Worm (Caenorhabditis elegans) whole organism, L1 larva: ENCODE measurements around the gene F02E8.4.

Experiments used
- alr-1 ChIP-seq: fragments of 200-800 bp; sonication (Bioruptor generic); optimal IDR thresholded peaks from 2 replicates; lab custom pipeline; 2018; ENCODE audit warnings: borderline replicate concordance, mild to moderate bottlenecking, missing genetic modification characterization, missing compliant biosample characterization
- aly-2 ChIP-seq: fragments of 150-350 bp; optimal IDR thresholded peaks from 2 replicates; lab custom pipeline; 2014; ENCODE audit warnings: missing biosample characterization, missing genetic modification characterization
- blmp-1 ChIP-seq: fragments of 150-350 bp; optimal IDR thresholded peaks from 2 replicates; lab custom pipeline; 2014; ENCODE audit warnings: missing biosample characterization, missing genetic modification characterization
- ceh-63 ChIP-seq: fragments of 200-800 bp; sonication (Bioruptor generic); optimal IDR thresholded peaks from 2 replicates; lab custom pipeline; 2018; ENCODE audit warnings: mild to moderate bottlenecking, missing genetic modification characterization, missing compliant biosample characterization
- ceh-88 ChIP-seq: fragments of 200-800 bp; sonication (Bioruptor generic); IDR thresholded peaks from 2 replicates; pipeline ENCODE4 v1.3.6; 2022; ENCODE audit warnings: missing genetic modification characterization, missing compliant biosample characterization
- ceh-90 ChIP-seq: sonication (generic microtip); optimal IDR thresholded peaks from 2 replicates; lab custom pipeline; 2016; ENCODE audit warnings: missing genetic modification characterization, missing compliant biosample characterization
- ces-1 ChIP-seq: fragments of 150-350 bp; optimal IDR thresholded peaks from 2 replicates; lab custom pipeline; 2014; ENCODE audit warnings: missing biosample characterization, missing genetic modification reagents, missing genetic modification characterization
- dpl-1 ChIP-seq, 3 experiments: fragments of 150-350 bp in 2 of 3; sonication (generic microtip) in 1 of 3; optimal IDR thresholded peaks; 2 replicates each; lab custom pipeline; 2014 to 2017; ENCODE audit warnings: missing biosample characterization in 3 of 3, missing genetic modification characterization in 3 of 3, missing genetic modification reagents in 3 of 3
- dsc-1 ChIP-seq: sonication (generic microtip); optimal IDR thresholded peaks from 2 replicates; lab custom pipeline; 2016; ENCODE audit warnings: mild to moderate bottlenecking, missing genetic modification characterization, missing compliant biosample characterization
- efl-1 ChIP-seq, 4 experiments: fragments of 150-350 bp; optimal IDR thresholded peaks in 3 of 4; peaks in 1 of 4; 1 replicate in 1 of 4; 2 replicates in 3 of 4; lab custom pipeline; 2014; ENCODE audit warnings: missing biosample characterization in 2 of 4, missing genetic modification characterization in 2 of 4, missing genetic modification reagents in 2 of 4
- elt-2 ChIP-seq: sonication (generic microtip); optimal IDR thresholded peaks from 2 replicates; lab custom pipeline; 2016; ENCODE audit warnings: missing genetic modification characterization, mild to moderate bottlenecking, inconsistent platforms, missing compliant biosample characterization, missing genetic modification reagents
- elt-3 ChIP-seq, 6 experiments: fragments of 150-350 bp in 1 of 6; sonication (generic microtip); optimal IDR thresholded peaks; 2 replicates each; lab custom pipeline; 2017 to 2018; ENCODE audit warnings: missing biosample characterization in 6 of 6, missing genetic modification characterization in 6 of 6, inconsistent platforms in 1 of 6
- fkh-10 ChIP-seq: sonication (generic microtip); optimal IDR thresholded peaks from 2 replicates; lab custom pipeline; 2017; ENCODE audit warnings: missing biosample characterization, missing genetic modification reagents, missing genetic modification characterization
- hlh-4 ChIP-seq: sonication (generic microtip); optimal IDR thresholded peaks from 2 replicates; lab custom pipeline; 2016; ENCODE audit warnings: mild to moderate bottlenecking, missing genetic modification characterization, missing compliant biosample characterization
- hpl-2 ChIP-seq: fragments of 150-350 bp; optimal IDR thresholded peaks from 2 replicates; lab custom pipeline; 2014; ENCODE audit warnings: missing biosample characterization, missing genetic modification reagents, missing genetic modification characterization
- jun-1 ChIP-seq: fragments of 150-350 bp; optimal IDR thresholded peaks from 2 replicates; lab custom pipeline; 2014; ENCODE audit warnings: missing biosample characterization, missing genetic modification reagents, missing genetic modification characterization
- lin-13 ChIP-seq: fragments of 150-350 bp; optimal IDR thresholded peaks from 2 replicates; lab custom pipeline; 2014; ENCODE audit warnings: missing biosample characterization, missing genetic modification reagents, missing genetic modification characterization
- lin-14 ChIP-seq: fragments of 200-800 bp; sonication (Bioruptor generic); optimal IDR thresholded peaks from 2 replicates; lab custom pipeline; 2018; ENCODE audit warnings: mild to moderate bottlenecking, missing genetic modification characterization, moderate library complexity, missing compliant biosample characterization
- lin-39 ChIP-seq: fragments of 150-350 bp; optimal IDR thresholded peaks from 2 replicates; lab custom pipeline; 2014; ENCODE audit warnings: missing biosample characterization, missing genetic modification reagents, missing genetic modification characterization
- lir-3 ChIP-seq: sonication (generic microtip); optimal IDR thresholded peaks from 2 replicates; lab custom pipeline; 2016; ENCODE audit warnings: mild to moderate bottlenecking, missing genetic modification characterization, moderate library complexity, missing compliant biosample characterization; ENCODE audit not compliant: poor library complexity
- lsy-2 ChIP-seq, 2 experiments: fragments of 150-350 bp; optimal IDR thresholded peaks; 2 replicates each; lab custom pipeline; 2014; ENCODE audit warnings: missing biosample characterization in 2 of 2, missing genetic modification characterization in 2 of 2
- mep-1 ChIP-seq: fragments of 150-350 bp; optimal IDR thresholded peaks from 2 replicates; lab custom pipeline; 2014; ENCODE audit warnings: missing biosample characterization, missing genetic modification characterization
- nhr-11 ChIP-seq: fragments of 150-350 bp; optimal IDR thresholded peaks from 2 replicates; lab custom pipeline; 2014; ENCODE audit warnings: missing biosample characterization, missing genetic modification characterization
- nhr-12 ChIP-seq: sonication (generic microtip); optimal IDR thresholded peaks from 2 replicates; lab custom pipeline; 2017; ENCODE audit warnings: missing biosample characterization, missing genetic modification characterization
- nhr-19 ChIP-seq: fragments of 200-800 bp; sonication (Bioruptor generic); conservative IDR thresholded peaks from 2 replicates; pipeline ENCODE4 v1.3.6; 2022; ENCODE audit warnings: missing genetic modification characterization, missing compliant biosample characterization
- nhr-20 ChIP-seq: sonication (generic microtip); optimal IDR thresholded peaks from 2 replicates; lab custom pipeline; 2016; ENCODE audit warnings: mild to moderate bottlenecking, missing genetic modification characterization, missing compliant biosample characterization
- nhr-237 ChIP-seq: fragments of 150-350 bp; optimal IDR thresholded peaks from 2 replicates; lab custom pipeline; 2014; ENCODE audit warnings: missing biosample characterization, missing genetic modification characterization
- nhr-28 ChIP-seq: fragments of 150-350 bp; optimal IDR thresholded peaks from 2 replicates; lab custom pipeline; 2014; ENCODE audit warnings: missing biosample characterization, missing genetic modification characterization
- nhr-47 ChIP-seq: sonication (generic microtip); optimal IDR thresholded peaks from 2 replicates; lab custom pipeline; 2016; ENCODE audit warnings: mild to moderate bottlenecking, missing genetic modification characterization, moderate library complexity, missing compliant biosample characterization
- nhr-71 ChIP-seq: sonication (generic microtip); optimal IDR thresholded peaks from 2 replicates; lab custom pipeline; 2016; ENCODE audit warnings: mild to moderate bottlenecking, missing genetic modification characterization, moderate library complexity, missing compliant biosample characterization
- nhr-76 ChIP-seq: sonication (generic microtip); optimal IDR thresholded peaks from 2 replicates; lab custom pipeline; 2017; ENCODE audit warnings: missing biosample characterization, missing genetic modification characterization
- nhr-85 ChIP-seq: sonication (generic microtip); peaks from one replicate; lab custom pipeline; 2016; ENCODE audit warnings: missing genetic modification characterization, inconsistent platforms, missing compliant biosample characterization
- pag-3 ChIP-seq: sonication (generic microtip); optimal IDR thresholded peaks from 2 replicates; lab custom pipeline; 2017; ENCODE audit warnings: missing genetic modification characterization, mild to moderate bottlenecking, missing compliant biosample characterization, antibody characterized with exemption, borderline replicate concordance; ENCODE audit not compliant: insufficient read depth
- rnt-1 ChIP-seq: sonication (generic microtip); optimal IDR thresholded peaks from 2 replicates; lab custom pipeline; 2016; ENCODE audit warnings: mild to moderate bottlenecking, missing genetic modification characterization, moderate library complexity, missing compliant biosample characterization
- skn-1 ChIP-seq: fragments of 150-350 bp; optimal IDR thresholded peaks from 2 replicates; lab custom pipeline; 2014; ENCODE audit warnings: missing biosample characterization, missing genetic modification characterization
- snu-23 ChIP-seq: sonication (generic microtip); optimal IDR thresholded peaks from 2 replicates; lab custom pipeline; 2016; ENCODE audit warnings: missing genetic modification characterization, missing compliant biosample characterization
- tbx-2 ChIP-seq: sonication (generic microtip); optimal IDR thresholded peaks from 2 replicates; lab custom pipeline; 2016; ENCODE audit warnings: missing genetic modification characterization, missing compliant biosample characterization
- unc-30 ChIP-seq: sonication (generic microtip); optimal IDR thresholded peaks from 2 replicates; lab custom pipeline; 2017; ENCODE audit warnings: missing biosample characterization, missing genetic modification characterization
- unc-86 ChIP-seq: sonication (generic microtip); optimal IDR thresholded peaks from 2 replicates; lab custom pipeline; 2016; ENCODE audit warnings: missing genetic modification characterization, missing compliant biosample characterization
- ztf-11 ChIP-seq, 2 experiments: sonication (generic microtip); optimal IDR thresholded peaks; 2 replicates each; lab custom pipeline; 2016 to 2017; ENCODE audit warnings: missing genetic modification characterization in 2 of 2, missing biosample characterization in 1 of 2, missing compliant biosample characterization in 1 of 2

The F02E8.4 gene

DNA sequence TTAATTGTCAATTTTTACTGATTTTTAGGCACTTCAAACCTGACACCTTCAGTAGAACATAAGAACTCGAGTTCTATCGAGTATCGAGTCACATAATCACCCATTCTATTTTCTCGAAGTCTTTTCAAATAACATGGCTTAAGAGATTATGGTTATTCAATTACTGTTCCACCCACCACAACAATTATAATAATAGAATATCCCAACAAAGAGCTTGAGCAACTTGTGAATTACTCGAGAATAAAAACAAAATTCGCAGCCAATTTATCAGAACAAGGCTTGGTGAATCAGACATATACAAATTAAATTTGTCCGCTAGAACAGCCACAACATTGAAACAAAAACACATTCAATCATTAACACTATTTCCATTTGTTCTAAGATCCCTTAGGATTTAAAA lies 29.7 kb upstream of the F02E8.4 start:
- peak; percentile 29 for TF ChIP-seq lin-14 (GFP tag; lab: Kevin White, UChicago)
- TF ChIP-seq mep-1 (tag; lab: Kevin White, UChicago): no peak
- TF ChIP-seq nhr-28: no peak
- no peak for TF ChIP-seq snu-23
- no peak for TF ChIP-seq nhr-237 (tag; lab: Kevin White, UChicago)
- no peak for TF ChIP-seq tbx-2 (tag; lab: Kevin White, UChicago)
- TF ChIP-seq lsy-2 (tag; optimal IDR thresholded peaks at IDR 0.05; lab: Kevin White, UChicago): no peak

DNA sequence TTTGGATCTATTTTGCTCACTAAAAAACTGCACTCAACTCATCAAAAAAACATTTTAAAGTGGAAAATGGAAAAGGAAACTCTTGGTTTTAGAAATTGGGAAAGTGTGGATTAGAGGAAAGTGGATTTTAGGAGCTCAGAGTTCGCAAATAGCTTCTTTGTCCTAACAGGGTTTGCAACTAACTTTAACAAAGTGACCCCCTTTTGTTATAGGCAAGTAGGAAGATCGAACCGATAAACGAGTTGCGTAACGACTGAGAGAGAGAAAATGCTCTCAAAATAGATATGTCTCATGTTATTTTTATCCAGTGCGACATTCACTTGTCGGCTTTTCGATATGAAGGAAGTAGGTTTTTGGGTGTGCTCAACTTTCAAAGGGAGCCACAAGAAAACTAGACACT lies 27.4 kb upstream of the F02E8.4 start:
- TF ChIP-seq fkh-10 (GFP tag; lab: Kevin White, UChicago) (peak; percentile 77), dpl-1 (GFP tag; optimal IDR thresholded peaks at IDR 0.05; lab: Kevin White, UChicago) (no peak), lir-3 (tag; lab: Kevin White, UChicago) (no peak), efl-1 (optimal IDR thresholded peaks at IDR 0.05; lab: Kevin White, UChicago) (no peak), efl-1 (GFP tag; optimal IDR thresholded peaks at IDR 0.05 in 1 of 2; lab: Kevin White, UChicago) (peak in 1 of 2 experiments; percentile 60), elt-3 (tag; optimal IDR thresholded peaks at IDR 0.05; lab: Kevin White, UChicago) (no peak), lin-13 (GFP tag; lab: Kevin White, UChicago) (no peak), dsc-1 (no peak), nhr-12 (no peak), ztf-11 (tag; optimal IDR thresholded peaks at IDR 0.05; lab: Kevin White, UChicago) (no peak), elt-2 (tag; lab: Kevin White, UChicago) (no peak), ceh-63 (no peak), jun-1 (tag; lab: Kevin White, UChicago) (no peak), nhr-85 (tag; lab: Kevin White, UChicago) (peak; percentile 22), aly-2 (tag; lab: Kevin White, UChicago) (no peak)

DNA sequence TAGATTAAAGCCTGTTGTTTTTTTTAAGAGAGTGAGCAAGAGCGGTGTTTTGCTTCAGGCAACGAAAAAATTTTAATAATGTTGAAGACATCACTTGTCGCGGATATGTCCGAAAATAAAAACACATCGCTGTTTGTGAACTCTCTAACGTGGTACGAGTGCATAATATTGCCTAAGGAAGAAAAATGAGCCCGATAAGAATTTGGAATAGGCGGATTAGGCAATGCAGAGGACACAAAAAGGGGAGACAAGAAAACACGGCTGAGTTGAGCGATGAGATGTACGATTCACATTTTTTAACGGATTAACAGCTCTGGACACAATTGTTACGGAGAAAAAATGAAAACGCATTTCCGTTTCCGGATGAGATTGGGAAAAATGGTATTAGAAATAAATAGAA lies 26.5 kb upstream of the F02E8.4 start:
- TF ChIP-seq hlh-4 (tag; lab: Kevin White, UChicago) (no peak), nhr-47 (no peak), fkh-10 (GFP tag; lab: Kevin White, UChicago) (no peak), jun-1 (tag; lab: Kevin White, UChicago) (no peak), elt-3 (tag; optimal IDR thresholded peaks at IDR 0.05; lab: Kevin White, UChicago) (no peak), lsy-2 (tag; optimal IDR thresholded peaks at IDR 0.05; lab: Kevin White, UChicago) (no peak), nhr-20 (tag; lab: Kevin White, UChicago) (no peak), ceh-90 (tag; lab: Kevin White, UChicago) (no peak), blmp-1 (no peak), ceh-88 (GFP tag; lab: Robert Waterston, UW) (no peak), nhr-11 (tag; lab: Kevin White, UChicago) (no peak), unc-30 (tag; lab: Kevin White, UChicago) (no peak), nhr-71 (tag; lab: Kevin White, UChicago) (no peak), nhr-76 (tag; lab: Kevin White, UChicago) (no peak), unc-86 (tag; lab: Kevin White, UChicago) (no peak), ces-1 (GFP tag; lab: Kevin White, UChicago) (no peak), rnt-1 (tag; lab: Kevin White, UChicago) (no peak), pag-3 (tag; lab: Kevin White, UChicago) (no peak), skn-1 (tag; lab: Kevin White, UChicago) (no peak), alr-1 (no peak)

DNA sequence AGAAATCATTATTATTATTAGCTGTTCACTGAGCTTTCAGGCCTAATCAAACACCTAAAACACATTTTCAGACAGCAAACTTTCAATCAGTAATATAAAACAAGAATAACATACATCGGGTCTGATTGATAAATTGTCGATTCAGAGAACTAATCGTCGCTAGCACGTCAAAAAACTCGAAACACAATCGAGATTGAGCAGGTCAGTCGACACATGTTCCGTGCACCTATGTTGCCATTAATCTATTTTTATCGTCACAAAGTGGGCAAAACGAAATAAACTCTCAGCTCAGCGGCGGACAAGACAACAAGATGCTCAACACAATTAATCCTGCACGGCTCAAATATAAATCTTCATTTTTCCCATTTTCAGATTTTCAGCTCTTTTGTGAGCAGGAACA lies 24.6 kb upstream of the F02E8.4 start:
- TF ChIP-seq lin-14 (GFP tag; lab: Kevin White, UChicago) (peak; percentile 38), nhr-19 (peak; percentile 26; the same call in 1 of the 2 replicates), lin-39 (tag; lab: Kevin White, UChicago) (peak; percentile 3), nhr-71 (tag; lab: Kevin White, UChicago) (peak; percentile 45), dsc-1 (peak; percentile 10), rnt-1 (tag; lab: Kevin White, UChicago) (peak; percentile 68), nhr-28 (no peak), nhr-237 (tag; lab: Kevin White, UChicago) (no peak), ces-1 (GFP tag; lab: Kevin White, UChicago) (no peak), hpl-2 (GFP tag; lab: Kevin White, UChicago) (no peak)
